Worm (Caenorhabditis elegans) whole organism, young adult: ENCODE results near the gene pfs-2.
A peak's percentile ranks its signal among the peaks of the same experiment; 100 is the strongest.

ENCODE experiments used
- B0019.2 ChIP-seq: fragments of 200-800 bp; sonication (Bioruptor generic); conservative IDR thresholded peaks from 2 replicates; pipeline ENCODE4 v1.3.6; 2022; ENCODE audit warnings: missing genetic modification reagents, missing genetic modification characterization, missing compliant biosample characterization
- B0035.1 ChIP-seq: sonication (generic microtip); optimal IDR thresholded peaks from 2 replicates; lab custom pipeline; 2016; ENCODE audit warnings: missing genetic modification characterization, mild to moderate bottlenecking, missing compliant biosample characterization, missing genotype, missing genetic modification reagents
- B0261.1 ChIP-seq: sonication (generic microtip); optimal IDR thresholded peaks from 2 replicates; lab custom pipeline; 2016; ENCODE audit warnings: mild to moderate bottlenecking, missing genetic modification characterization, moderate library complexity, missing compliant biosample characterization
- D2030.7 ChIP-seq: fragments of 200-800 bp; sonication (Bioruptor generic); IDR thresholded peaks from 2 replicates; pipeline ENCODE4 v1.3.6; 2022; ENCODE audit warnings: missing genetic modification reagents, missing genetic modification characterization, missing compliant biosample characterization
- F23B12.7 ChIP-seq: sonication (generic microtip); optimal IDR thresholded peaks from 2 replicates; lab custom pipeline; 2017; ENCODE audit warnings: missing genetic modification characterization, mild to moderate bottlenecking, missing compliant biosample characterization, antibody characterized with exemption, moderate library complexity; ENCODE audit not compliant: insufficient read depth
- F37B4.10 ChIP-seq: fragments of 200-800 bp; sonication (Bioruptor generic); IDR thresholded peaks from 2 replicates; pipeline ENCODE4 v1.3.6; 2022; ENCODE audit warnings: missing genetic modification characterization, missing compliant biosample characterization
- F55B11.4 ChIP-seq: sonication (generic microtip); optimal IDR thresholded peaks from 2 replicates; lab custom pipeline; 2016; ENCODE audit warnings: missing compliant biosample characterization, missing genetic modification characterization, borderline replicate concordance; ENCODE audit not compliant: insufficient read depth
- F57C9.4 ChIP-seq: sonication (generic microtip); optimal IDR thresholded peaks from 2 replicates; lab custom pipeline; 2017; ENCODE audit warnings: mild to moderate bottlenecking, missing genetic modification characterization, missing compliant biosample characterization
- K11D2.4 ChIP-seq: fragments of 200-800 bp; sonication (Bioruptor generic); IDR thresholded peaks from 2 replicates; pipeline ENCODE4 v1.3.6; 2022; ENCODE audit warnings: missing genetic modification reagents, missing genetic modification characterization, missing compliant biosample characterization
- Y53F4B.3 ChIP-seq: fragments of 200-800 bp; sonication (Bioruptor generic); IDR thresholded peaks from 2 replicates; pipeline ENCODE4 v1.3.6; 2022; ENCODE audit warnings: missing genetic modification reagents, missing genetic modification characterization, missing compliant biosample characterization
- Y53G8AR.9 ChIP-seq: fragments of 200-800 bp; sonication (Bioruptor generic); conservative IDR thresholded peaks from 2 replicates; pipeline ENCODE4 v1.3.6; 2022; ENCODE audit warnings: missing genetic modification reagents, missing genetic modification characterization, missing compliant biosample characterization
- Y67H2A.10 ChIP-seq: fragments of 200-800 bp; sonication (Bioruptor generic); conservative IDR thresholded peaks from 2 replicates; pipeline ENCODE4 v1.3.6; 2022; ENCODE audit warnings: missing genetic modification reagents, missing genetic modification characterization, missing compliant biosample characterization
- ZK185.1 ChIP-seq: sonication (generic microtip); optimal IDR thresholded peaks from 2 replicates; lab custom pipeline; 2016; ENCODE audit warnings: mild to moderate bottlenecking, missing genetic modification characterization, missing compliant biosample characterization; ENCODE audit not compliant: poor library complexity, severe bottlenecking
- akir-1 ChIP-seq: fragments of 200-800 bp; sonication (Bioruptor generic); optimal IDR thresholded peaks from 2 replicates; lab custom pipeline; 2018; ENCODE audit warnings: mild to moderate bottlenecking, missing genetic modification characterization, moderate library complexity, missing compliant biosample characterization
- aptf-3 ChIP-seq: fragments of 200-800 bp; sonication (Bioruptor generic); IDR thresholded peaks from 2 replicates; pipeline ENCODE4 v1.3.6; 2022; ENCODE audit warnings: missing genetic modification characterization, missing compliant biosample characterization
- athp-1 ChIP-seq: sonication (generic microtip); optimal IDR thresholded peaks from 2 replicates; lab custom pipeline; 2017; ENCODE audit warnings: mild to moderate bottlenecking, missing genetic modification characterization, missing compliant biosample characterization
- attf-6 ChIP-seq: fragments of 200-800 bp; sonication (Bioruptor generic); IDR thresholded peaks from 2 replicates; pipeline ENCODE4 v1.3.6; 2022; ENCODE audit warnings: missing genetic modification reagents, missing genetic modification characterization, missing compliant biosample characterization
- ceh-100 ChIP-seq: fragments of 200-800 bp; sonication (Bioruptor generic); IDR thresholded peaks from 2 replicates; pipeline ENCODE4 v1.3.6; 2022; ENCODE audit warnings: missing genetic modification reagents, missing genetic modification characterization, missing compliant biosample characterization
- chd-7 ChIP-seq: sonication (generic microtip); optimal IDR thresholded peaks from 2 replicates; lab custom pipeline; 2016; ENCODE audit warnings: mild to moderate bottlenecking, missing genetic modification characterization, moderate library complexity, missing compliant biosample characterization
- egl-18 ChIP-seq: fragments of 200-800 bp; sonication (Bioruptor generic); IDR thresholded peaks from 2 replicates; pipeline ENCODE4 v1.3.6; 2022; ENCODE audit warnings: missing genetic modification reagents, missing genetic modification characterization, missing compliant biosample characterization
- hlh-12 ChIP-seq: sonication (generic microtip); optimal IDR thresholded peaks from 2 replicates; lab custom pipeline; 2016; ENCODE audit warnings: missing genetic modification characterization, missing compliant biosample characterization
- hlh-26 ChIP-seq: fragments of 200-800 bp; sonication (Bioruptor generic); conservative IDR thresholded peaks from 2 replicates; pipeline ENCODE4 v1.3.6; 2022; ENCODE audit warnings: missing genetic modification reagents, missing genetic modification characterization, missing compliant biosample characterization
- hmg-1.2 ChIP-seq: fragments of 200-800 bp; sonication (Bioruptor generic); IDR thresholded peaks from 2 replicates; pipeline ENCODE4 v1.3.6; 2022; ENCODE audit warnings: missing genetic modification reagents, missing genetic modification characterization, missing compliant biosample characterization
- hrde-1 ChIP-seq: sonication (generic microtip); optimal IDR thresholded peaks from 2 replicates; lab custom pipeline; 2016; ENCODE audit warnings: missing genetic modification characterization, mild to moderate bottlenecking, missing compliant biosample characterization, moderate library complexity, missing genotype, missing genetic modification reagents, borderline replicate concordance
- let-526 ChIP-seq: fragments of 200-800 bp; sonication (Bioruptor generic); IDR thresholded peaks from 2 replicates; pipeline ENCODE4 v1.3.6; 2022; ENCODE audit warnings: missing genetic modification reagents, missing genetic modification characterization, missing compliant biosample characterization
- let-607 ChIP-seq, 2 experiments: fragments of 200-800 bp in 1 of 2; sonication (Bioruptor generic) in 1 of 2; sonication (generic microtip) in 1 of 2; optimal IDR thresholded peaks; 2 replicates each; lab custom pipeline; 2016 to 2018; ENCODE audit warnings: mild to moderate bottlenecking in 2 of 2, missing compliant biosample characterization in 2 of 2, missing genetic modification characterization in 2 of 2, moderate library complexity in 2 of 2, missing genotype in 1 of 2
- lin-26 ChIP-seq: fragments of 200-800 bp; sonication (Bioruptor generic); IDR thresholded peaks from 2 replicates; pipeline ENCODE4 v1.3.6; 2022; ENCODE audit warnings: missing genetic modification reagents, missing genetic modification characterization, missing compliant biosample characterization
- lin-35 ChIP-seq, 3 experiments: fragments of 150-350 bp in 2 of 3; sonication (generic microtip) in 1 of 3; optimal IDR thresholded peaks; 2 replicates each; lab custom pipeline; 2014 to 2018; ENCODE audit warnings: missing biosample characterization in 3 of 3, missing genetic modification characterization in 3 of 3, missing genetic modification reagents in 3 of 3
- lsl-1 ChIP-seq: fragments of 200-800 bp; sonication (Bioruptor generic); optimal IDR thresholded peaks from 2 replicates; lab custom pipeline; 2018; ENCODE audit warnings: mild to moderate bottlenecking, missing genetic modification characterization, moderate library complexity, missing compliant biosample characterization
- lsy-27 ChIP-seq: sonication (generic microtip); optimal IDR thresholded peaks from 2 replicates; lab custom pipeline; 2017; ENCODE audit warnings: missing genetic modification characterization, mild to moderate bottlenecking, missing compliant biosample characterization, antibody characterized with exemption, missing genotype, borderline replicate concordance; ENCODE audit not compliant: insufficient read depth
- madf-6 ChIP-seq: fragments of 200-800 bp; sonication (Bioruptor generic); IDR thresholded peaks from 2 replicates; pipeline ENCODE4 v1.3.6; 2022; ENCODE audit warnings: missing genetic modification reagents, missing genetic modification characterization, missing compliant biosample characterization
- nhr-120 ChIP-seq: fragments of 200-800 bp; sonication (Bioruptor generic); IDR thresholded peaks from 2 replicates; pipeline ENCODE4 v1.3.6; 2022; ENCODE audit warnings: missing genetic modification characterization, missing compliant biosample characterization
- nhr-27 ChIP-seq: fragments of 200-800 bp; sonication (Bioruptor generic); optimal IDR thresholded peaks from 2 replicates; lab custom pipeline; 2018; ENCODE audit warnings: mild to moderate bottlenecking, missing genetic modification characterization, moderate library complexity, missing compliant biosample characterization
- nhr-90 ChIP-seq: sonication (generic microtip); optimal IDR thresholded peaks from 2 replicates; lab custom pipeline; 2016; ENCODE audit warnings: missing genotype, mild to moderate bottlenecking, missing genetic modification characterization, missing compliant biosample characterization
- repo-1 ChIP-seq: sonication (generic microtip); optimal IDR thresholded peaks from 2 replicates; lab custom pipeline; 2017; ENCODE audit warnings: mild to moderate bottlenecking, missing genetic modification characterization, missing compliant biosample characterization
- sea-2 ChIP-seq: fragments of 200-800 bp; sonication (Bioruptor generic); IDR thresholded peaks from 2 replicates; pipeline ENCODE4 v1.3.6; 2022; ENCODE audit warnings: missing genetic modification characterization, missing compliant biosample characterization
- snpc-1.1 ChIP-seq: sonication (generic microtip); optimal IDR thresholded peaks from 2 replicates; lab custom pipeline; 2017; ENCODE audit warnings: missing genetic modification characterization, mild to moderate bottlenecking, missing compliant biosample characterization, antibody characterized with exemption, moderate library complexity, missing genotype, missing genetic modification reagents; ENCODE audit not compliant: insufficient read depth
- snpc-1.3 ChIP-seq: sonication (generic microtip); optimal IDR thresholded peaks from 2 replicates; lab custom pipeline; 2017; ENCODE audit warnings: missing genetic modification characterization, mild to moderate bottlenecking, missing compliant biosample characterization, antibody characterized with exemption, moderate library complexity, missing genotype, missing genetic modification reagents; ENCODE audit not compliant: insufficient read depth
- snpc-4 ChIP-seq, 5 experiments: fragments of 150-350 bp in 1 of 5; sonication (generic microtip) in 4 of 5; optimal IDR thresholded peaks; 2 replicates each; lab custom pipeline; 2014 to 2018; ENCODE audit warnings: missing genetic modification characterization in 5 of 5, missing biosample characterization in 3 of 5, antibody characterized with exemption in 2 of 5, mild to moderate bottlenecking in 2 of 5, missing compliant biosample characterization in 2 of 5, missing genotype in 2 of 5, moderate library complexity in 2 of 5, missing genetic modification reagents in 1 of 5
- sptf-2 ChIP-seq: fragments of 200-800 bp; sonication (Bioruptor generic); optimal IDR thresholded peaks from 2 replicates; lab custom pipeline; 2018; ENCODE audit warnings: mild to moderate bottlenecking, missing genetic modification characterization, missing compliant biosample characterization
- unc-130 ChIP-seq: sonication (generic microtip); optimal IDR thresholded peaks from 2 replicates; lab custom pipeline; 2016; ENCODE audit warnings: missing genetic modification reagents, missing genetic modification characterization, missing compliant biosample characterization
- xnd-1 ChIP-seq: sonication (generic microtip); optimal IDR thresholded peaks from 2 replicates; lab custom pipeline; 2016; ENCODE audit warnings: missing genotype, missing genetic modification reagents, missing genetic modification characterization, missing compliant biosample characterization
- zfh-2 ChIP-seq: fragments of 200-800 bp; sonication (Bioruptor generic); conservative IDR thresholded peaks from 2 replicates; pipeline ENCODE4 v1.3.6; 2022; ENCODE audit warnings: missing genetic modification reagents, missing genetic modification characterization, missing compliant biosample characterization
- zim-3 ChIP-seq: sonication (generic microtip); optimal IDR thresholded peaks from 2 replicates; lab custom pipeline; 2017; ENCODE audit warnings: mild to moderate bottlenecking, missing genetic modification characterization, moderate library complexity, missing compliant biosample characterization
- ztf-28 ChIP-seq: fragments of 200-800 bp; sonication (Bioruptor generic); IDR thresholded peaks from 2 replicates; pipeline ENCODE4 v1.3.6; 2022; ENCODE audit warnings: missing genetic modification reagents, missing genetic modification characterization, missing compliant biosample characterization
- ztf-6 ChIP-seq: fragments of 200-800 bp; sonication (Bioruptor generic); IDR thresholded peaks from 2 replicates; pipeline ENCODE4 v1.3.6; 2022; ENCODE audit warnings: missing genetic modification reagents, missing genetic modification characterization, missing compliant biosample characterization

pfs-2 gene

DNA sequence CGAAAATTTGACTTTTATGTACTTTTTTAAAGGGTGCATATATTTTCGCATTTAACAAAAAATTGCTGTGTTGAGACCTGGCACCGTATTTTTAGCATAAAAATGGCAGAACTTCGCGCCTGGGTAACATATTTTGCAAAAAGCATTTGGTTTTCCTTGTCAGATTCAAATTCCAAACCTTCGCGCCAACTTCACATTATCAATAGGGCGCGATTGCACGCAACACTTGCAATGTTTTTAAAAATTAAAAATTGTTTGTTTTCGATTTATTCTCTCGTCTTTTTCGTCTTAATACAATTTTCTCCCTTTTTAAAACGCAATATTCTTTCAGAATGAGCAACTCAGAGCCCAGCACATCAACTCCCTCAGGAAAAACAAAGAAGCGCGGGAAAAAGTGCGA is 25.5 kb downstream of the pfs-2 start, which contains the start of gene mes-2:
Gene mes-2, plus strand, starts transcription at position 330 of the 400 bp plus-strand sequence.
- TF ChIP-seq nhr-120 (GFP tag; lab: Robert Waterston, UW) = no peak
- TF ChIP-seq ZK185.1 (tag; lab: Kevin White, UChicago) = no peak
- no peak for TF ChIP-seq chd-7 (tag; lab: Kevin White, UChicago)
- no peak for TF ChIP-seq hrde-1 (tag; lab: Kevin White, UChicago)
- TF ChIP-seq egl-18 (GFP tag; lab: Robert Waterston, UW) = no peak
- TF ChIP-seq hlh-26 = no peak
- no peak for TF ChIP-seq sea-2 (GFP tag; lab: Robert Waterston, UW)
- TF ChIP-seq repo-1 (tag; lab: Kevin White, UChicago) = no peak
- peak; percentile 54 for TF ChIP-seq F23B12.7 (tag; lab: Kevin White, UChicago)
- no peak for TF ChIP-seq B0261.1 (tag; lab: Kevin White, UChicago)
- 0 out of 2 replicates have a peak, but pooled peaks have one; percentile 28 for TF ChIP-seq K11D2.4 (GFP tag; lab: Robert Waterston, UW)
- TF ChIP-seq sptf-2 (GFP tag; lab: Kevin White, UChicago) = no peak
- TF ChIP-seq xnd-1 = peak; percentile 31
- no peak for TF ChIP-seq Y53F4B.3 (GFP tag; lab: Robert Waterston, UW)
- peak; percentile 71 to 94 (median 75) for TF ChIP-seq lin-35 (GFP tag; optimal IDR thresholded peaks at IDR 0.05; lab: Kevin White, UChicago)
- no peak for TF ChIP-seq hlh-12
- no peak for TF ChIP-seq let-607 (tag; optimal IDR thresholded peaks at IDR 0.05; lab: Kevin White, UChicago)
- TF ChIP-seq snpc-4 (GFP tag; optimal IDR thresholded peaks at IDR 0.05; lab: Kevin White, UChicago) = no peak
- no peak for TF ChIP-seq snpc-4 (tag; optimal IDR thresholded peaks at IDR 0.05; lab: Kevin White, UChicago)
- no peak for TF ChIP-seq aptf-3 (GFP tag; lab: Robert Waterston, UW)
- no peak for TF ChIP-seq ceh-100 (GFP tag; lab: Robert Waterston, UW)
- TF ChIP-seq B0035.1 (tag; lab: Kevin White, UChicago) = no peak
- TF ChIP-seq F57C9.4 (tag; lab: Kevin White, UChicago) = no peak
- TF ChIP-seq akir-1 (GFP tag; lab: Kevin White, UChicago) = no peak
- TF ChIP-seq attf-6 (GFP tag; lab: Robert Waterston, UW) = no peak
- no peak for TF ChIP-seq nhr-90
- TF ChIP-seq unc-130 (GFP tag; lab: Kevin White, UChicago) = no peak
- TF ChIP-seq zfh-2 = no peak
- no peak for TF ChIP-seq ztf-6 (GFP tag; lab: Robert Waterston, UW)
- no peak for TF ChIP-seq Y67H2A.10
- peak; percentile 77 for TF ChIP-seq madf-6 (GFP tag; lab: Robert Waterston, UW)
- no peak for TF ChIP-seq let-526
- no peak for TF ChIP-seq zim-3 (tag; lab: Kevin White, UChicago)
- no peak for TF ChIP-seq F37B4.10 (GFP tag; lab: Robert Waterston, UW)
- no peak for TF ChIP-seq lsy-27 (tag; lab: Kevin White, UChicago)
- no peak for TF ChIP-seq lin-26 (GFP tag; lab: Robert Waterston, UW)
- no peak for TF ChIP-seq snpc-1.1 (tag; lab: Kevin White, UChicago)
- TF ChIP-seq F55B11.4 (tag; lab: Kevin White, UChicago) = no peak
- no peak for TF ChIP-seq athp-1 (tag; lab: Kevin White, UChicago)
- 0 out of 2 replicates have a peak, but pooled peaks have one; percentile 34 for TF ChIP-seq hmg-1.2 (GFP tag; lab: Robert Waterston, UW)
- 0 out of 2 replicates have a peak, but pooled peaks have one; percentile 15 for TF ChIP-seq Y53G8AR.9 (GFP tag; lab: Robert Waterston, UW)
- peak; percentile 64 for TF ChIP-seq lsl-1 (GFP tag; lab: Kevin White, UChicago)
- TF ChIP-seq nhr-27 = no peak
- TF ChIP-seq ztf-28 = peak; percentile 46; the same call in 1 of the 2 replicates
- peak; percentile 65 for TF ChIP-seq D2030.7 (GFP tag; lab: Robert Waterston, UW)
- no peak for TF ChIP-seq B0019.2 (GFP tag; lab: Robert Waterston, UW)
- TF ChIP-seq snpc-1.3 (tag; lab: Kevin White, UChicago) = no peak
